Worm (Caenorhabditis elegans) whole organism, L1 larva: ENCODE measurements around the gene C25E10.10.

Experiments used
- ces-1 ChIP-seq: fragments of 150-350 bp; optimal IDR thresholded peaks from 2 replicates; lab custom pipeline; 2014; ENCODE audit warnings: missing biosample characterization, missing genetic modification reagents, missing genetic modification characterization
- dpl-1 ChIP-seq, 3 experiments: fragments of 150-350 bp in 2 of 3; sonication (generic microtip) in 1 of 3; optimal IDR thresholded peaks; 2 replicates each; lab custom pipeline; 2014 to 2017; ENCODE audit warnings: missing biosample characterization in 3 of 3, missing genetic modification characterization in 3 of 3, missing genetic modification reagents in 3 of 3
- egl-27 ChIP-seq, 2 experiments: fragments of 150-350 bp in 1 of 2; sonication (generic microtip); optimal IDR thresholded peaks; 3 replicates each; lab custom pipeline; 2017 to 2018; ENCODE audit warnings: missing biosample characterization in 2 of 2, missing genetic modification characterization in 2 of 2, missing genetic modification reagents in 2 of 2
- elt-2 ChIP-seq: sonication (generic microtip); optimal IDR thresholded peaks from 2 replicates; lab custom pipeline; 2016; ENCODE audit warnings: missing genetic modification characterization, mild to moderate bottlenecking, inconsistent platforms, missing compliant biosample characterization, missing genetic modification reagents
- jun-1 ChIP-seq: fragments of 150-350 bp; optimal IDR thresholded peaks from 2 replicates; lab custom pipeline; 2014; ENCODE audit warnings: missing biosample characterization, missing genetic modification reagents, missing genetic modification characterization
- lin-39 ChIP-seq: fragments of 150-350 bp; optimal IDR thresholded peaks from 2 replicates; lab custom pipeline; 2014; ENCODE audit warnings: missing biosample characterization, missing genetic modification reagents, missing genetic modification characterization
- lsy-2 ChIP-seq, 2 experiments: fragments of 150-350 bp; optimal IDR thresholded peaks; 2 replicates each; lab custom pipeline; 2014; ENCODE audit warnings: missing biosample characterization in 2 of 2, missing genetic modification characterization in 2 of 2
- nhr-12 ChIP-seq: sonication (generic microtip); optimal IDR thresholded peaks from 2 replicates; lab custom pipeline; 2017; ENCODE audit warnings: missing biosample characterization, missing genetic modification characterization
- nhr-28 ChIP-seq: fragments of 150-350 bp; optimal IDR thresholded peaks from 2 replicates; lab custom pipeline; 2014; ENCODE audit warnings: missing biosample characterization, missing genetic modification characterization
- nhr-71 ChIP-seq: sonication (generic microtip); optimal IDR thresholded peaks from 2 replicates; lab custom pipeline; 2016; ENCODE audit warnings: mild to moderate bottlenecking, missing genetic modification characterization, moderate library complexity, missing compliant biosample characterization
- nhr-85 ChIP-seq: sonication (generic microtip); peaks from one replicate; lab custom pipeline; 2016; ENCODE audit warnings: missing genetic modification characterization, inconsistent platforms, missing compliant biosample characterization
- pqm-1 ChIP-seq: sonication (generic microtip); optimal IDR thresholded peaks from 3 replicates; lab custom pipeline; 2017; ENCODE audit warnings: missing biosample characterization, missing genetic modification characterization
- sptf-1 ChIP-seq: fragments of 150-350 bp; optimal IDR thresholded peaks from 2 replicates; lab custom pipeline; 2014; ENCODE audit warnings: missing biosample characterization, missing genetic modification characterization
- sup-37 ChIP-seq: fragments of 200-800 bp; sonication (Bioruptor generic); optimal IDR thresholded peaks from 2 replicates; lab custom pipeline; 2018; ENCODE audit warnings: mild to moderate bottlenecking, missing genetic modification characterization, missing compliant biosample characterization

DNA sequence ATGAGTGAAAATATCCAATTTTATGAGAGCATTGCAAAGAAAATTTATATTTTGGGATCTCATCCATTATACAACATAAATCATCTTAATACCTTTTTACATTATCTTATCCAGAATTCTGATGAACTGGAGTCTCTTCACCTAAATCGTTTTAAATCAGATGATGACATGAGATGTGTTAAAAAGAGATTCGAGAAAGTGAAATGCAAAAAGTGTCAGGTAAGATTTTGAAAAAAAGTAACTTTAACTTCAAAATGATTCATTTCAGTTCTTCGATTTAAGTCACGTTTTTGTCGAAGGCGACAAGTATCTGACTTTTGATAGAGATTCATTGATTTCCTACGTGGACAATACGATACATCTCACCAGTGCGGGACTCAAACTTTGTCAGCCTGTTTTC lies 37.3 kb downstream of the C25E10.10 start:
- TF ChIP-seq lsy-2 (tag; optimal IDR thresholded peaks at IDR 0.05; lab: Kevin White, UChicago) (no peak), pqm-1 (no peak), nhr-71 (tag; lab: Kevin White, UChicago) (no peak), sup-37 (GFP tag; lab: Kevin White, UChicago) (no peak), nhr-28 (no peak), elt-2 (tag; lab: Kevin White, UChicago) (no peak), sptf-1 (tag; lab: Kevin White, UChicago) (no peak), nhr-12 (tag; lab: Kevin White, UChicago) (no peak), dpl-1 (GFP tag; optimal IDR thresholded peaks at IDR 0.05; lab: Kevin White, UChicago) (no peak), egl-27 (tag; optimal IDR thresholded peaks at IDR 0.05; lab: Kevin White, UChicago) (no peak), jun-1 (no peak), lin-39 (no peak), ces-1 (GFP tag; lab: Kevin White, UChicago) (no peak), nhr-85 (tag; lab: Kevin White, UChicago) (no peak)
